Worm (Caenorhabditis elegans): ENCODE data around the gene srx-87.

DNA sequence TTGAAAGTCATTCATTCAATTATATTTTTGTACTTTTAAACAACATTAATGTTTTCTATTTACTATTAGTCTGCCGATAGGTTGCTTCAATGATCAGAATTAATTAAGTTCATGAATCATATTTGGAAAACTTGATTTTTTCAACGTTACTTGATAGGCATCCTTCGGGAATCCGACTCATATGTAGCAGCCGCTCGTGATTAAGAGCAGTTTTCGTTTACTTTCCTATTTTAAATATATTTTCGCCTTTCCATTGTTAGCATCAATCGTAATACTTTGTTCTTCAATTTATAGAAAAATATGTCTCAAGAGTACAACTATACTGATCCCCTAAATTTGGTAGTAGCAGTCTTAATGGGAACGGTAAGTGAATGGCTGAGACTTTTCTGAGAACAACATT lies 16.2 kb downstream of the srx-87 start, which contains the start of gene srx-90:
- TF ChIP-seq zag-1 (tag; optimal IDR thresholded peaks at IDR 0.05) (no peak), fkh-2 (tag; optimal IDR thresholded peaks at IDR 0.05) (no peak), snpc-4 (tag; optimal IDR thresholded peaks at IDR 0.05) (no peak), nhr-25 (tag; optimal IDR thresholded peaks at IDR 0.05) (no peak), fos-1 (tag; optimal IDR thresholded peaks at IDR 0.05) (no peak), nhr-11 (tag; optimal IDR thresholded peaks at IDR 0.05) (no peak), nhr-77 (tag; optimal IDR thresholded peaks at IDR 0.05) (no peak), ceh-28 (tag; optimal IDR thresholded peaks at IDR 0.05) (no peak), jun-1 (tag; optimal IDR thresholded peaks at IDR 0.05) (no peak)

All from whole organism, L3 larva.